Worm (Caenorhabditis elegans): ENCODE results near the gene Y43F4B.10.

The Y43F4B.10 gene

ce11 chrIII:13307107-13307506 is 6.8 kb upstream of the Y43F4B.10 start, which contains the start of the genes klp-19 and slc-36.1 (continued):
- TF ChIP-seq dox-1 (GFP tag; IDR thresholded peaks at IDR 0.05) = peak; percentile 68
- no peak for TF ChIP-seq Y53F4B.3 (GFP tag; IDR thresholded peaks at IDR 0.05)
- TF ChIP-seq ztf-3 (GFP tag; optimal IDR thresholded peaks at IDR 0.05) = no peak
- TF ChIP-seq madf-8 (GFP tag; conservative IDR thresholded peaks at IDR 0.05) = peak; percentile 52; the same call in 1 of the 2 replicates
- TF ChIP-seq T26A5.8 (tag; optimal IDR thresholded peaks at IDR 0.05) = no peak
- no peak for TF ChIP-seq F52B5.7 (tag; optimal IDR thresholded peaks at IDR 0.05)
- no peak for TF ChIP-seq ceh-58 (GFP tag; IDR thresholded peaks at IDR 0.05)
- TF ChIP-seq tlf-1 (GFP tag; optimal IDR thresholded peaks at IDR 0.05) = no peak
- no peak for TF ChIP-seq repo-1 (tag; optimal IDR thresholded peaks at IDR 0.05)
- TF ChIP-seq tbx-9 (tag; optimal IDR thresholded peaks at IDR 0.05; ENCODE audit: borderline replicate concordance) = no peak
- no peak for TF ChIP-seq B0035.1 (tag; optimal IDR thresholded peaks at IDR 0.05)
- no peak for TF ChIP-seq snpc-1.1 (tag; optimal IDR thresholded peaks at IDR 0.05; ENCODE audit: insufficient read depth)
- TF ChIP-seq lag-1 (GFP tag; IDR thresholded peaks at IDR 0.05) = no peak
- TF ChIP-seq pha-4 (tag; optimal IDR thresholded peaks at IDR 0.05) = no peak
- no peak for TF ChIP-seq lsy-27 (tag; optimal IDR thresholded peaks at IDR 0.05; ENCODE audit: borderline replicate concordance, insufficient read depth)
- TF ChIP-seq egrh-3 (GFP tag; IDR thresholded peaks at IDR 0.05) = peak; percentile 62
- peak; percentile 88 for TF ChIP-seq efl-1 (GFP tag; optimal IDR thresholded peaks at IDR 0.05)
- peak; percentile 78 for TF ChIP-seq lin-54 (GFP tag; optimal IDR thresholded peaks at IDR 0.05)
- no peak for TF ChIP-seq him-1 (tag; optimal IDR thresholded peaks at IDR 0.05)
- TF ChIP-seq ceh-100 (GFP tag; IDR thresholded peaks at IDR 0.05) = peak; percentile 48
- TF ChIP-seq madf-10 (tag; optimal IDR thresholded peaks at IDR 0.05) = no peak
- no peak for TF ChIP-seq akir-1 (GFP tag; optimal IDR thresholded peaks at IDR 0.05)
- peak; percentile 60 for TF ChIP-seq xnd-1 (tag; optimal IDR thresholded peaks at IDR 0.05)
- peak; percentile 53 for TF ChIP-seq athp-1 (tag; optimal IDR thresholded peaks at IDR 0.05)
- no peak for TF ChIP-seq dpff-1 (tag; optimal IDR thresholded peaks at IDR 0.05)
- TF ChIP-seq sea-2 (GFP tag; IDR thresholded peaks at IDR 0.05) = no peak
- TF ChIP-seq F55B11.4 (tag; optimal IDR thresholded peaks at IDR 0.05; ENCODE audit: borderline replicate concordance, insufficient read depth) = no peak
- no peak for TF ChIP-seq lin-26 (GFP tag; IDR thresholded peaks at IDR 0.05)
- TF ChIP-seq F49E8.2 (tag; optimal IDR thresholded peaks at IDR 0.05; ENCODE audit: insufficient read depth) = no peak
- TF ChIP-seq aptf-2 (GFP tag; conservative IDR thresholded peaks at IDR 0.05) = no peak
- no peak for TF ChIP-seq nhr-179 (tag; optimal IDR thresholded peaks at IDR 0.05)
- no peak for TF ChIP-seq ztf-18 (tag; optimal IDR thresholded peaks at IDR 0.05)
- no peak for TF ChIP-seq Y53G8AR.9 (GFP tag; conservative IDR thresholded peaks at IDR 0.05)
- no peak for TF ChIP-seq hlh-26 (GFP tag; conservative IDR thresholded peaks at IDR 0.05)
- no peak for TF ChIP-seq zim-3 (tag; optimal IDR thresholded peaks at IDR 0.05)
- no peak for TF ChIP-seq F22D6.2 (tag; optimal IDR thresholded peaks at IDR 0.05)
- TF ChIP-seq mel-28 (tag; optimal IDR thresholded peaks at IDR 0.05; ENCODE audit: borderline replicate concordance) = no peak
- TF ChIP-seq ekl-4 (GFP tag; IDR thresholded peaks at IDR 0.05) = no peak
- TF ChIP-seq attf-5 (GFP tag; optimal IDR thresholded peaks at IDR 0.05) = no peak
- no peak for TF ChIP-seq rec-8 (tag; optimal IDR thresholded peaks at IDR 0.05)
- TF ChIP-seq die-1 (tag; optimal IDR thresholded peaks at IDR 0.05) = no peak
- TF ChIP-seq F39B2.1 (GFP tag; IDR thresholded peaks at IDR 0.05) = no peak
- peak; percentile 69 for TF ChIP-seq F33H1.4 (GFP tag; IDR thresholded peaks at IDR 0.05)
- no peak for TF ChIP-seq ztf-6 (GFP tag; IDR thresholded peaks at IDR 0.05)
- no peak for TF ChIP-seq lir-1 (GFP tag; conservative IDR thresholded peaks at IDR 0.05)
